Fruit fly (Drosophila melanogaster) whole organism, embryonic: Measurements from ENCODE around the gene CG4497.
A peak's percentile ranks its signal among the peaks of the same experiment; 100 is the strongest.

Experiments used
- B-H1 ChIP-seq: fragments of 200-800 bp; sonication (Bioruptor generic); IDR thresholded peaks from 3 replicates; pipeline ENCODE4 v1.3.6; 2022; ENCODE audit warnings: missing biosample characterization, missing genetic modification characterization
- B-H2 ChIP-seq: fragments of 200-800 bp; sonication (Bioruptor generic); optimal IDR thresholded peaks from 2 replicates; lab custom pipeline; 2018; ENCODE audit warnings: missing biosample characterization, mild to moderate bottlenecking, missing genetic modification characterization
- Bteb2 ChIP-seq: fragments of 200-800 bp; sonication (Bioruptor generic); optimal IDR thresholded peaks from 2 replicates; lab custom pipeline; 2016; ENCODE audit warnings: missing biosample characterization, missing genetic modification characterization
- CG10959 ChIP-seq: fragments of 200-800 bp; sonication (Bioruptor generic); IDR thresholded peaks from 2 replicates; pipeline ENCODE4 v1.3.6; 2022; ENCODE audit warnings: missing biosample characterization, missing genetic modification characterization
- CG11398 ChIP-seq: fragments of 200-800 bp; sonication (Bioruptor generic); optimal IDR thresholded peaks from 2 replicates; lab custom pipeline; 2016; ENCODE audit warnings: missing biosample characterization, missing genetic modification characterization
- CG12236 ChIP-seq: fragments of 200-800 bp; sonication (Bioruptor generic); optimal IDR thresholded peaks from 2 replicates; lab custom pipeline; 2016; ENCODE audit warnings: missing biosample characterization, missing genetic modification characterization
- CG14441 ChIP-seq: fragments of 200-800 bp; sonication (Bioruptor generic); IDR thresholded peaks from 2 replicates; pipeline ENCODE4 v1.3.6; 2022; ENCODE audit warnings: missing biosample characterization, missing genetic modification characterization
- CG15479 ChIP-seq: fragments of 200-800 bp; sonication (Bioruptor generic); optimal IDR thresholded peaks from 3 replicates; lab custom pipeline; 2019; ENCODE audit warnings: missing biosample characterization, mild to moderate bottlenecking, missing genetic modification characterization, moderate library complexity
- CG17328 ChIP-seq: fragments of 200-800 bp; sonication (Bioruptor generic); IDR thresholded peaks from 2 replicates; pipeline ENCODE4 v1.3.6; 2022; ENCODE audit warnings: missing biosample characterization, missing genetic modification characterization
- CG17568 ChIP-seq: fragments of 200-800 bp; sonication (Bioruptor generic); optimal IDR thresholded peaks from 2 replicates; lab custom pipeline; 2018; ENCODE audit warnings: missing biosample characterization, mild to moderate bottlenecking, missing genetic modification characterization, moderate library complexity
- CG17829 ChIP-seq: fragments of 200-800 bp; optimal IDR thresholded peaks from 2 replicates; lab custom pipeline; 2019; ENCODE audit warnings: missing biosample characterization, mild to moderate bottlenecking, missing genetic modification characterization, moderate library complexity
- CG18262 ChIP-seq: fragments of 200-800 bp; optimal IDR thresholded peaks from 3 replicates; lab custom pipeline; 2019; ENCODE audit warnings: missing biosample characterization, mild to moderate bottlenecking, missing genetic modification characterization, moderate library complexity
- CG1832 ChIP-seq: fragments of 200-800 bp; sonication (Bioruptor generic); optimal IDR thresholded peaks from 2 replicates; lab custom pipeline; 2017; ENCODE audit warnings: missing biosample characterization, mild to moderate bottlenecking, missing genetic modification characterization, inconsistent platforms
- CG18476 ChIP-seq: fragments of 200-800 bp; sonication (Bioruptor generic); optimal IDR thresholded peaks from 2 replicates; lab custom pipeline; 2016; ENCODE audit warnings: missing biosample characterization, mild to moderate bottlenecking, missing genetic modification characterization
- CG2199 ChIP-seq: fragments of 200-800 bp; sonication (Bioruptor generic); IDR thresholded peaks from 3 replicates; pipeline ENCODE4 v1.3.6; 2022; ENCODE audit warnings: missing biosample characterization, missing genetic modification characterization
- CG3838 ChIP-seq: fragments of 200-800 bp; sonication (Bioruptor generic); optimal IDR thresholded peaks from 3 replicates; lab custom pipeline; 2016; ENCODE audit warnings: missing biosample characterization, missing genetic modification characterization
- CG4617 ChIP-seq: fragments of 200-800 bp; sonication (Bioruptor generic); optimal IDR thresholded peaks from 3 replicates; lab custom pipeline; 2016; ENCODE audit warnings: missing biosample characterization, missing genetic modification characterization, borderline replicate concordance
- CG5245 ChIP-seq: fragments of 200-800 bp; sonication (Bioruptor generic); optimal IDR thresholded peaks from 3 replicates; lab custom pipeline; 2016; ENCODE audit warnings: missing biosample characterization, missing genetic modification characterization
- CG6791 ChIP-seq: fragments of 200-800 bp; sonication (Bioruptor generic); IDR thresholded peaks from 3 replicates; pipeline ENCODE4 v1.3.6; 2022; ENCODE audit warnings: missing biosample characterization, missing genetic modification characterization; ENCODE audit not compliant: partially characterized antibody
- CG7963 ChIP-seq: fragments of 200-800 bp; sonication (Bioruptor generic); IDR thresholded peaks from 3 replicates; pipeline ENCODE4 v1.3.6; 2022; ENCODE audit warnings: missing biosample characterization, missing genetic modification characterization; ENCODE audit not compliant: partially characterized antibody
- CG8089 ChIP-seq: fragments of 200-800 bp; sonication (Bioruptor generic); optimal IDR thresholded peaks from 3 replicates; lab custom pipeline; 2016; ENCODE audit warnings: missing biosample characterization, missing genetic modification characterization
- CG9727 ChIP-seq: fragments of 200-800 bp; sonication (Bioruptor generic); optimal IDR thresholded peaks from 3 replicates; lab custom pipeline; 2017; ENCODE audit warnings: missing biosample characterization, mild to moderate bottlenecking, missing genetic modification characterization
- D19A ChIP-seq: fragments of 200-800 bp; optimal IDR thresholded peaks from 3 replicates; lab custom pipeline; 2019; ENCODE audit warnings: missing biosample characterization, mild to moderate bottlenecking, missing genetic modification characterization, moderate library complexity
- ERR ChIP-seq: fragments of 200-800 bp; sonication (Bioruptor generic); optimal IDR thresholded peaks from 2 replicates; lab custom pipeline; 2016; ENCODE audit warnings: missing biosample characterization, missing genetic modification characterization
- Elba2 ChIP-seq: fragments of 200-800 bp; sonication (Bioruptor generic); optimal IDR thresholded peaks from 3 replicates; lab custom pipeline; 2016; ENCODE audit warnings: missing biosample characterization, missing genetic modification characterization
- Ets65A ChIP-seq: fragments of 200-800 bp; sonication (Bioruptor generic); peaks from one replicate; lab custom pipeline; 2016; ENCODE audit warnings: missing biosample characterization, missing genetic modification characterization
- Gsc ChIP-seq: fragments of 200-800 bp; sonication (Bioruptor generic); IDR thresholded peaks from 2 replicates; pipeline ENCODE4 v1.3.6; 2022; ENCODE audit warnings: missing biosample characterization, missing genetic modification characterization
- Gug ChIP-seq: fragments of 200-800 bp; sonication (Bioruptor generic); IDR thresholded peaks from 4 replicates; pipeline ENCODE4 v1.3.6; 2022; ENCODE audit warnings: missing biosample characterization, missing genetic modification characterization
- Hr3 ChIP-seq: fragments of 200-800 bp; sonication (Bioruptor generic); optimal IDR thresholded peaks from 3 replicates; lab custom pipeline; 2016; ENCODE audit warnings: missing biosample characterization, missing genetic modification characterization
- MESR4 ChIP-seq: fragments of 200-800 bp; sonication (Bioruptor generic); optimal IDR thresholded peaks from 2 replicates; lab custom pipeline; 2018; ENCODE audit warnings: missing biosample characterization, mild to moderate bottlenecking, missing genetic modification characterization, moderate library complexity
- Mes4 ChIP-seq: fragments of 200-800 bp; sonication (Bioruptor generic); optimal IDR thresholded peaks from 2 replicates; lab custom pipeline; 2016; ENCODE audit warnings: missing biosample characterization, missing genetic modification characterization
- NFAT ChIP-seq: fragments of 200-800 bp; sonication (Bioruptor generic); IDR thresholded peaks from 2 replicates; pipeline ENCODE4 v1.3.6; 2022; ENCODE audit warnings: missing biosample characterization, missing genetic modification characterization
- Sin3A ChIP-seq: fragments of >200 bp; optimal IDR thresholded peaks from 2 replicates; lab custom pipeline; 2018
- Spps ChIP-seq: fragments of 200-800 bp; sonication (Bioruptor generic); optimal IDR thresholded peaks from 2 replicates; lab custom pipeline; 2018; ENCODE audit warnings: missing biosample characterization, mild to moderate bottlenecking, missing genetic modification characterization
- TFAM ChIP-seq: fragments of 200-800 bp; sonication (Bioruptor generic); optimal IDR thresholded peaks from 2 replicates; lab custom pipeline; 2017; ENCODE audit warnings: missing biosample characterization, missing genetic modification characterization, inconsistent platforms
- bsh ChIP-seq, 2 experiments: fragments of 200-800 bp; sonication (Bioruptor generic); optimal IDR thresholded peaks; 2 replicates each; lab custom pipeline; 2017 to 2018; ENCODE audit warnings: mild to moderate bottlenecking in 2 of 2, missing biosample characterization in 2 of 2, missing genetic modification characterization in 2 of 2, moderate library complexity in 1 of 2
- emc ChIP-seq: fragments of 200-800 bp; sonication (Bioruptor generic); optimal IDR thresholded peaks from 2 replicates; lab custom pipeline; 2016; ENCODE audit warnings: missing biosample characterization, missing genetic modification characterization
- fru ChIP-seq: fragments of >200 bp; optimal IDR thresholded peaks from 2 replicates; lab custom pipeline; 2017
- gce ChIP-seq: fragments of 200-800 bp; sonication (Bioruptor generic); IDR thresholded peaks from 3 replicates; pipeline ENCODE4 v1.3.6; 2022; ENCODE audit warnings: missing biosample characterization, missing genetic modification characterization
- ham ChIP-seq: fragments of 200-800 bp; sonication (Bioruptor generic); IDR thresholded peaks from 2 replicates; pipeline ENCODE4 v1.3.6; 2022; ENCODE audit warnings: missing biosample characterization, missing genetic modification characterization
- kah ChIP-seq: fragments of 200-800 bp; sonication (Bioruptor generic); optimal IDR thresholded peaks from 2 replicates; lab custom pipeline; 2018; ENCODE audit warnings: missing biosample characterization, mild to moderate bottlenecking, missing genetic modification characterization
- ken ChIP-seq: fragments of 200-800 bp; sonication (Bioruptor generic); IDR thresholded peaks from 3 replicates; pipeline ENCODE4 v1.3.6; 2022; ENCODE audit warnings: missing biosample characterization, missing genetic modification characterization
- lov ChIP-seq, 2 experiments: fragments of 200-800 bp in 1 of 2; fragments of >200 bp in 1 of 2; sonication (Bioruptor generic) in 1 of 2; IDR thresholded peaks in 1 of 2; optimal IDR thresholded peaks in 1 of 2; 2 replicates in 1 of 2; 3 replicates in 1 of 2; pipeline versions ENCODE4 v1.3.6 to Lab custom; 2017 to 2022; ENCODE audit warnings: missing biosample characterization in 1 of 2, missing genetic modification characterization in 1 of 2
- luna ChIP-seq: fragments of 200-800 bp; sonication (Bioruptor generic); optimal IDR thresholded peaks from 2 replicates; lab custom pipeline; 2016; ENCODE audit warnings: missing biosample characterization, missing genetic modification characterization
- mirr ChIP-seq: fragments of 200-800 bp; sonication (Bioruptor generic); optimal IDR thresholded peaks from 3 replicates; lab custom pipeline; 2018; ENCODE audit warnings: missing biosample characterization, mild to moderate bottlenecking, missing genetic modification characterization
- odd ChIP-seq: fragments of 200-800 bp; sonication (Bioruptor generic); optimal IDR thresholded peaks from 2 replicates; lab custom pipeline; 2017; ENCODE audit warnings: missing biosample characterization, mild to moderate bottlenecking, missing genetic modification characterization
- onecut ChIP-seq: fragments of 200-800 bp; sonication (Bioruptor generic); IDR thresholded peaks from 2 replicates; pipeline ENCODE4 v1.3.6; 2022; ENCODE audit warnings: missing biosample characterization, missing genetic modification characterization
- pnt ChIP-seq: fragments of 200-800 bp; sonication (Bioruptor generic); optimal IDR thresholded peaks from 3 replicates; lab custom pipeline; 2016; ENCODE audit warnings: missing biosample characterization, missing genetic modification characterization
- rib ChIP-seq: fragments of 200-800 bp; sonication (Bioruptor generic); IDR thresholded peaks from 2 replicates; pipeline ENCODE4 v1.3.6; 2022; ENCODE audit warnings: missing biosample characterization, missing genetic modification characterization
- sens-2 ChIP-seq: fragments of 200-800 bp; sonication (Bioruptor generic); IDR thresholded peaks from 2 replicates; pipeline ENCODE4 v1.3.6; 2022; ENCODE audit warnings: missing biosample characterization, missing genetic modification characterization
- sima ChIP-seq: fragments of 200-800 bp; sonication (Bioruptor generic); optimal IDR thresholded peaks from 2 replicates; lab custom pipeline; 2016; ENCODE audit warnings: missing biosample characterization, missing genetic modification characterization
- stwl ChIP-seq: fragments of 200-800 bp; sonication (Bioruptor generic); optimal IDR thresholded peaks from 3 replicates; lab custom pipeline; 2018; ENCODE audit warnings: missing biosample characterization, mild to moderate bottlenecking, missing genetic modification characterization, moderate library complexity

Gene CG4497

DNA sequence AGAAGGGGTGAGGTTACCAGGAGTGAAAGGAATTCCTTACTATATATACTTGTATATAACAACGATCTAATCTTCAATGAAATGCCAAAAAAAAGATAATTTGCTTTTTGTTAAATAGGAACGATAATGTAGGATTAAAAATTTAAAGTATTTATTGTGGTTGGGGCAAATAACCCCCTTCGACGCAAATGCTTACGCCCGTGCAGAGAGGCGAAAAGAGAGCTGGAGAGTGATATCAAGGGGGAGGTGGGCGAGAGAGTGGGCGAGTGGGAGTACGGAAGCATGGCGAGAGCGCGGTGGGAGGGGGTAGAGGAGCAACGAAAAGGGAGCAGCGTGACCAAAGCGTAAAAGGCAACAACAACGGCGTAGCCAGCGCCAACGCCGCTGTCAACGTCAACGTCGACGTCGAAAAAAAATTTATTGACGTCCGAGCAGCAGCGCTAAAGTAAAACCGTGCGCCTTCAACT, 5.8 kb downstream of the CG4497 start (continued):
- TF ChIP-seq CG4617 (peak; percentile 95), CG14441 (peak; percentile 99), Mes4 (peak; percentile 94), MESR4 (GFP tag; lab: Kevin White, UChicago) (peak; percentile 67), CG2199 (peak; percentile 97), Gsc (GFP tag; lab: Robert Waterston, UW) (peak; percentile 96), Ets65A (GFP tag; lab: Kevin White, UChicago) (peak; percentile 99), odd (GFP tag; lab: Kevin White, UChicago) (peak; percentile 97), kah (GFP tag; lab: Kevin White, UChicago) (peak; percentile 94), Bteb2 (peak; percentile 94), CG9727 (GFP tag; lab: Kevin White, UChicago) (peak; percentile 97), onecut (peak; percentile 94), CG18476 (peak; percentile 96), B-H2 (GFP tag; lab: Kevin White, UChicago) (peak; percentile 98), gce (GFP tag; lab: Robert Waterston, UW) (peak; percentile 97), ken (GFP tag; lab: Robert Waterston, UW) (peak; percentile 98), mirr (GFP tag; lab: Kevin White, UChicago) (peak; percentile 92), CG17328 (peak; percentile 97), Spps (tag; lab: Kevin White, UChicago) (peak; percentile 91), D19A (peak; percentile 95), CG3838 (GFP tag; lab: Kevin White, UChicago) (peak; percentile 93), ERR (GFP tag; lab: Kevin White, UChicago) (peak; percentile 88), CG10959 (GFP tag; lab: Robert Waterston, UW) (peak; percentile 86), ham (peak; percentile 90), CG12236 (GFP tag; lab: Kevin White, UChicago) (peak; percentile 91), luna (GFP tag; lab: Kevin White, UChicago) (peak; percentile 76), CG6791 (GFP tag; lab: Robert Waterston, UW) (no peak), stwl (peak; percentile 9), rib (GFP tag; lab: Robert Waterston, UW) (peak; percentile 94), TFAM (GFP tag; lab: Kevin White, UChicago) (peak; percentile 87), CG5245 (GFP tag; lab: Kevin White, UChicago) (peak; percentile 96), Gug (peak; percentile 98; the same call in 3 of the 4 replicates), sima (GFP tag; lab: Kevin White, UChicago) (peak; percentile 72), NFAT (GFP tag; lab: Robert Waterston, UW) (peak; percentile 96), Sin3A (lab: Kevin White, UChicago) (no peak), CG17568 (peak; percentile 96), Hr3 (peak; percentile 98), CG7963 (no peak), CG1832 (GFP tag; lab: Kevin White, UChicago) (peak; percentile 37), CG15479 (GFP tag; lab: Kevin White, UChicago) (peak; percentile 38), B-H1 (GFP tag; lab: Robert Waterston, UW) (peak; percentile 97), CG17829 (peak; percentile 96), emc (GFP tag; lab: Kevin White, UChicago) (peak; percentile 92), CG11398 (GFP tag; lab: Kevin White, UChicago) (peak; percentile 91), sens-2 (peak; percentile 93), lov (optimal IDR thresholded peaks at IDR 0.05; lab: Kevin White, UChicago) (no peak), lov (GFP tag; IDR thresholded peaks at IDR 0.05; lab: Robert Waterston, UW) (peak; percentile 96), CG8089 (peak; percentile 94), CG18262 (tag; lab: Kevin White, UChicago) (peak; percentile 98), fru (lab: Kevin White, UChicago) (no peak), pnt (GFP tag; lab: Kevin White, UChicago) (peak; percentile 95), Elba2 (GFP tag; lab: Kevin White, UChicago) (peak; percentile 52), bsh (GFP tag; optimal IDR thresholded peaks at IDR 0.05; lab: Kevin White, UChicago) (peak; percentile 99)
